Fruit fly (Drosophila melanogaster) whole organism, pupa: ENCODE results near the gene Dph4.

ENCODE experiments used
- CG10348 ChIP-seq: fragments of 200-800 bp; sonication (Bioruptor generic); IDR thresholded peaks from 2 replicates; pipeline ENCODE4 v1.3.6; 2022; ENCODE audit warnings: missing biosample characterization, missing genetic modification characterization
- CG14655 ChIP-seq: fragments of 200-800 bp; sonication (Bioruptor generic); optimal IDR thresholded peaks from 3 replicates; lab custom pipeline; 2017; ENCODE audit warnings: mild to moderate bottlenecking, missing biosample characterization, missing genetic modification reagents, missing genetic modification characterization
- CG17806 ChIP-seq: fragments of 200-800 bp; sonication (Bioruptor generic); optimal IDR thresholded peaks from 2 replicates; lab custom pipeline; 2018; ENCODE audit warnings: missing biosample characterization, mild to moderate bottlenecking, missing genetic modification characterization, moderate library complexity
- CG34367 ChIP-seq: fragments of 200-800 bp; sonication (Bioruptor generic); optimal IDR thresholded peaks from 2 replicates; lab custom pipeline; 2018; ENCODE audit warnings: missing biosample characterization, mild to moderate bottlenecking, missing genetic modification characterization
- CG8159 ChIP-seq: fragments of 200-800 bp; sonication (Bioruptor generic); optimal IDR thresholded peaks from 3 replicates; lab custom pipeline; 2018; ENCODE audit warnings: missing biosample characterization, mild to moderate bottlenecking, missing genetic modification characterization, moderate library complexity
- CG9948 ChIP-seq: fragments of 200-800 bp; sonication (Bioruptor generic); optimal IDR thresholded peaks from 2 replicates; lab custom pipeline; 2018; ENCODE audit warnings: missing biosample characterization, mild to moderate bottlenecking, missing genetic modification characterization, moderate library complexity
- D1 ChIP-seq: fragments of 200-800 bp; sonication (Bioruptor generic); optimal IDR thresholded peaks from 2 replicates; lab custom pipeline; 2018; ENCODE audit warnings: missing biosample characterization, mild to moderate bottlenecking, missing genetic modification characterization, moderate library complexity
- EcR ChIP-seq: fragments of 200-800 bp; sonication (Bioruptor generic); optimal IDR thresholded peaks from 3 replicates; lab custom pipeline; 2019; ENCODE audit warnings: missing biosample characterization, missing genetic modification characterization, mild to moderate bottlenecking, moderate library complexity, missing genetic modification reagents
- Ets98B ChIP-seq: fragments of 200-800 bp; sonication (Bioruptor generic); IDR thresholded peaks from 2 replicates; pipeline ENCODE4 v1.3.6; 2022; ENCODE audit warnings: missing biosample characterization, missing genetic modification characterization

DNA sequence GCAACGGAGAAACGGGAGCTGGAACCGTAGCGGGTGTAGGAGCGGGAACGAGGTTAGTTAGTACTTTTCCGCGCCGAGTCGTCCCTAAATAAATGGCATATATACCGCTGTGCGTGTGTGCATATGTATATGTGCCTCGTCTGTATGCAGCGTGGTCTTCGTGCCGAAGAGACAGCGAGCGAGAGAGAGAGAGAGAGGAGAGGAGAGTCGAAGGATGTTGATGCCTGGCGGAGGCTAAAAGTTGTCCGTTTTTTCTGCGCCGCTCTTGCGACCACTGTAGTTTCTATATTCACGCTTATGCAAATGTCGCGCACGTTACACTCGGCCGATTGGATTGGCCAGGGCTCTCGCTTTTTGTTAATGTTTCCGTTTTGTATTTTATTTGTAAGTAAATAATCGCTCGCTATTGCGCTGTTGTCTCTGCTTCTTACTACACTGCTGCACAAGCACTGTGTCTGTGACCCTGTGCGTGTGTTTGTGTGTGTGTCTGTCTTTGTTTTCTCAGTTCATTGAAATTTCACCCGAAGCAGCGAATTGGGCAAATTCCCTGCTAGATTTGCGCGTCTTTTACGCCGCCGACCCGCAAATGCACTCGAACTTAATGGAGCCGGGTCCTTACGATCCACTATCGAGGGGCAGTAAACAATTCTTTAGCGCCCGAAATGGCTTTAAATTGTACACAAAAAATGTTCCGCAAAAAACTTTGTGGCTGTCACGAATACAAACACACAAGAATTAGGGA is 11.4 kb downstream of the Dph4 start, which contains the start of gene Rga:
- no peak for TF ChIP-seq CG14655
- TF ChIP-seq CG34367 (tag; lab: Kevin White, UChicago) = no peak
- TF ChIP-seq CG10348 = no peak
- TF ChIP-seq CG17806 (tag; lab: Kevin White, UChicago) = no peak
- no peak for TF ChIP-seq Ets98B (GFP tag; lab: Robert Waterston, UW)
- TF ChIP-seq CG8159 = no peak
- no peak for TF ChIP-seq CG9948
- peak; percentile 85 for TF ChIP-seq EcR
- TF ChIP-seq D1 = no peak
